Fruit fly (Drosophila melanogaster) whole organism, embryonic: ENCODE results near the gene CG11679.
A peak's percentile ranks its signal among the peaks of the same experiment; 100 is the strongest.

ENCODE experiments used
- Abd-B ChIP-seq: fragments of 200-800 bp; sonication (Bioruptor generic); optimal IDR thresholded peaks from 2 replicates; lab custom pipeline; 2018; ENCODE audit warnings: missing biosample characterization, mild to moderate bottlenecking, missing genetic modification characterization, moderate library complexity
- Adf1 ChIP-seq: fragments of 200-800 bp; sonication (Bioruptor generic); IDR thresholded peaks from 2 replicates; pipeline ENCODE4 v1.3.6; 2022; ENCODE audit warnings: missing biosample characterization, missing genetic modification characterization
- CG11504 ChIP-seq: fragments of 200-800 bp; sonication (Bioruptor generic); optimal IDR thresholded peaks from 3 replicates; lab custom pipeline; 2019; ENCODE audit warnings: missing biosample characterization, mild to moderate bottlenecking, missing genetic modification characterization, moderate library complexity
- CG13775 ChIP-seq: fragments of 200-800 bp; sonication (Bioruptor generic); optimal IDR thresholded peaks from 3 replicates; lab custom pipeline; 2017; ENCODE audit warnings: missing biosample characterization, mild to moderate bottlenecking, missing genetic modification characterization
- CG15269 ChIP-seq: fragments of 200-800 bp; sonication (Bioruptor generic); optimal IDR thresholded peaks from 2 replicates; lab custom pipeline; 2018; ENCODE audit warnings: missing biosample characterization, mild to moderate bottlenecking, missing genetic modification characterization, moderate library complexity
- CG15514 ChIP-seq: fragments of 200-800 bp; sonication (Bioruptor generic); optimal IDR thresholded peaks from 3 replicates; lab custom pipeline; 2017; ENCODE audit warnings: missing biosample characterization, missing genetic modification characterization, mild to moderate bottlenecking, moderate library complexity, missing genetic modification reagents
- CG16779 ChIP-seq: fragments of 200-800 bp; sonication (Bioruptor generic); IDR thresholded peaks from 2 replicates; pipeline ENCODE4 v1.3.6; 2022; ENCODE audit warnings: missing biosample characterization, missing genetic modification characterization
- CG18011 ChIP-seq: fragments of 200-800 bp; sonication (Bioruptor generic); optimal IDR thresholded peaks from 2 replicates; lab custom pipeline; 2017; ENCODE audit warnings: missing biosample characterization, missing genetic modification characterization, mild to moderate bottlenecking, moderate library complexity, missing genotype
- CG18476 ChIP-seq: fragments of 200-800 bp; sonication (Bioruptor generic); optimal IDR thresholded peaks from 2 replicates; lab custom pipeline; 2016; ENCODE audit warnings: missing biosample characterization, mild to moderate bottlenecking, missing genetic modification characterization
- CG3281 ChIP-seq: fragments of 200-800 bp; sonication (Bioruptor generic); optimal IDR thresholded peaks from 3 replicates; lab custom pipeline; 2017; ENCODE audit warnings: missing biosample characterization, mild to moderate bottlenecking, missing genetic modification characterization
- CG34422 ChIP-seq: fragments of 200-800 bp; sonication (Bioruptor generic); IDR thresholded peaks from 3 replicates; pipeline ENCODE4 v1.3.6; 2022; ENCODE audit warnings: missing biosample characterization, missing genetic modification characterization
- CG3838 ChIP-seq: fragments of 200-800 bp; sonication (Bioruptor generic); optimal IDR thresholded peaks from 3 replicates; lab custom pipeline; 2016; ENCODE audit warnings: missing biosample characterization, missing genetic modification characterization
- CG4360 ChIP-seq: fragments of 200-800 bp; sonication (Bioruptor generic); IDR thresholded peaks from 2 replicates; pipeline ENCODE4 v1.3.6; 2022; ENCODE audit warnings: missing biosample characterization, missing genetic modification characterization
- CG4424 ChIP-seq: fragments of 200-800 bp; sonication (Bioruptor generic); optimal IDR thresholded peaks from 3 replicates; lab custom pipeline; 2016; ENCODE audit warnings: missing biosample characterization, missing genetic modification characterization
- CG4617 ChIP-seq: fragments of 200-800 bp; sonication (Bioruptor generic); optimal IDR thresholded peaks from 3 replicates; lab custom pipeline; 2016; ENCODE audit warnings: missing biosample characterization, missing genetic modification characterization, borderline replicate concordance
- CG4854 ChIP-seq: fragments of 200-800 bp; sonication (Bioruptor generic); optimal IDR thresholded peaks from 2 replicates; lab custom pipeline; 2016; ENCODE audit warnings: missing biosample characterization, missing genetic modification characterization, inconsistent platforms
- CG6813 ChIP-seq: fragments of 200-800 bp; sonication (Bioruptor generic); optimal IDR thresholded peaks from 2 replicates; lab custom pipeline; 2017; ENCODE audit warnings: missing biosample characterization, missing genetic modification characterization, mild to moderate bottlenecking, moderate library complexity, missing genetic modification reagents
- CG8924 ChIP-seq: fragments of 200-800 bp; optimal IDR thresholded peaks from 3 replicates; lab custom pipeline; 2019; ENCODE audit warnings: missing biosample characterization, mild to moderate bottlenecking, missing genetic modification characterization, moderate library complexity
- Drgx ChIP-seq: fragments of 200-800 bp; sonication (Bioruptor generic); IDR thresholded peaks from 2 replicates; pipeline ENCODE4 v1.3.6; 2022; ENCODE audit warnings: missing biosample characterization, missing genetic modification characterization
- E2f1 ChIP-seq: fragments of 200-800 bp; sonication (Bioruptor generic); IDR thresholded peaks from 2 replicates; pipeline ENCODE4 v1.3.6; 2022; ENCODE audit warnings: missing biosample characterization, missing genetic modification characterization
- Hr78 ChIP-seq, 2 experiments: fragments of 200-800 bp in 1 of 2; fragments of >200 bp in 1 of 2; sonication (Bioruptor generic) in 1 of 2; optimal IDR thresholded peaks; 2 replicates each; lab custom pipeline; 2017 to 2019; ENCODE audit warnings: missing biosample characterization in 2 of 2, missing genetic modification characterization in 2 of 2, mild to moderate bottlenecking in 1 of 2, moderate library complexity in 1 of 2
- Kr ChIP-seq: fragments of 200-800 bp; sonication (Bioruptor generic); optimal IDR thresholded peaks from 2 replicates; lab custom pipeline; 2017; ENCODE audit warnings: missing biosample characterization, mild to moderate bottlenecking, missing genetic modification characterization
- Poxn ChIP-seq: fragments of 200-800 bp; sonication (Bioruptor generic); IDR thresholded peaks from 2 replicates; pipeline ENCODE4 v1.3.6; 2022; ENCODE audit warnings: missing biosample characterization, missing genetic modification characterization
- Sox102F ChIP-seq: fragments of 200-800 bp; sonication (Bioruptor generic); optimal IDR thresholded peaks from 2 replicates; lab custom pipeline; 2018; ENCODE audit warnings: missing biosample characterization, mild to moderate bottlenecking, missing genetic modification characterization, moderate library complexity
- Xrp1 ChIP-seq: fragments of 200-800 bp; sonication (Bioruptor generic); IDR thresholded peaks from 2 replicates; pipeline ENCODE4 v1.3.6; 2022; ENCODE audit warnings: missing biosample characterization, missing genetic modification characterization
- al ChIP-seq: fragments of 200-800 bp; sonication (Bioruptor generic); IDR thresholded peaks from 2 replicates; pipeline ENCODE4 v1.3.6; 2022; ENCODE audit warnings: missing biosample characterization, missing genetic modification characterization
- ase ChIP-seq: fragments of 200-800 bp; sonication (Bioruptor generic); IDR thresholded peaks from 3 replicates; pipeline ENCODE4 v1.3.6; 2022; ENCODE audit warnings: missing biosample characterization, missing genetic modification characterization
- bbx ChIP-seq: fragments of 200-800 bp; sonication (Bioruptor generic); IDR thresholded peaks from 2 replicates; pipeline ENCODE4 v1.3.6; 2022; ENCODE audit warnings: missing biosample characterization, missing genetic modification characterization; ENCODE audit not compliant: partially characterized antibody
- bowl ChIP-seq: fragments of 200-800 bp; sonication (Bioruptor generic); IDR thresholded peaks from 2 replicates; pipeline ENCODE4 v1.3.6; 2022; ENCODE audit warnings: missing biosample characterization, missing genetic modification characterization
- ci ChIP-seq: fragments of 200-800 bp; sonication (Bioruptor generic); IDR thresholded peaks from 3 replicates; pipeline ENCODE4 v1.3.6; 2022; ENCODE audit warnings: missing biosample characterization, missing genetic modification characterization
- crp ChIP-seq, 2 experiments: fragments of 200-800 bp; sonication (Bioruptor generic); optimal IDR thresholded peaks; 2 replicates in 1 of 2; 3 replicates in 1 of 2; lab custom pipeline; 2017; ENCODE audit warnings: missing biosample characterization in 2 of 2, missing genetic modification characterization in 2 of 2, mild to moderate bottlenecking in 1 of 2, moderate library complexity in 1 of 2
- dimm ChIP-seq: fragments of 200-800 bp; sonication (Bioruptor generic); IDR thresholded peaks from 2 replicates; pipeline ENCODE4 v1.3.6; 2022; ENCODE audit warnings: missing biosample characterization, missing genetic modification characterization
- ems ChIP-seq: fragments of 200-800 bp; sonication (Bioruptor generic); optimal IDR thresholded peaks from 3 replicates; lab custom pipeline; 2016; ENCODE audit warnings: missing biosample characterization, missing genetic modification characterization
- fu2 ChIP-seq: fragments of 200-800 bp; sonication (Bioruptor generic); optimal IDR thresholded peaks from 2 replicates; lab custom pipeline; 2016; ENCODE audit warnings: missing biosample characterization, missing genetic modification characterization
- gt ChIP-seq: fragments of 200-800 bp; sonication (Bioruptor generic); IDR thresholded peaks from 2 replicates; pipeline ENCODE4 v1.3.6; 2022; ENCODE audit warnings: missing biosample characterization, missing genetic modification characterization
- luna ChIP-seq: fragments of 200-800 bp; sonication (Bioruptor generic); optimal IDR thresholded peaks from 2 replicates; lab custom pipeline; 2016; ENCODE audit warnings: missing biosample characterization, missing genetic modification characterization
- nerfin-2 ChIP-seq: fragments of 200-800 bp; sonication (Bioruptor generic); IDR thresholded peaks from 2 replicates; pipeline ENCODE4 v1.3.6; 2022; ENCODE audit warnings: missing biosample characterization, missing genetic modification characterization; ENCODE audit not compliant: partially characterized antibody
- org-1 ChIP-seq: fragments of 200-800 bp; sonication (Bioruptor generic); optimal IDR thresholded peaks from 2 replicates; lab custom pipeline; 2017; ENCODE audit warnings: missing biosample characterization, missing genetic modification characterization
- p53 ChIP-seq: fragments of 200-800 bp; sonication (Bioruptor generic); optimal IDR thresholded peaks from 2 replicates; lab custom pipeline; 2016; ENCODE audit warnings: missing biosample characterization, missing genetic modification characterization
- pan ChIP-seq, 4 experiments: fragments of >200 bp in 3 of 4; fragments of 200-800 bp in 1 of 4; sonication (Bioruptor generic) in 1 of 4; optimal IDR thresholded peaks in 3 of 4; IDR thresholded peaks in 1 of 4; 2 replicates each; pipeline versions ENCODE4 v1.3.6 to Lab custom; 2017 to 2022; ENCODE audit warnings: missing biosample characterization in 2 of 4, missing genetic modification characterization in 2 of 4, mixed read lengths in 1 of 4
- peb ChIP-seq: fragments of 200-800 bp; sonication (Bioruptor generic); IDR thresholded peaks from 2 replicates; pipeline ENCODE4 v1.3.6; 2022; ENCODE audit warnings: missing biosample characterization, missing genetic modification characterization
- pita ChIP-seq: fragments of 200-800 bp; sonication (Bioruptor generic); optimal IDR thresholded peaks from 2 replicates; lab custom pipeline; 2017; ENCODE audit warnings: missing biosample characterization, mild to moderate bottlenecking, missing genetic modification characterization
- psq ChIP-seq: fragments of 200-800 bp; sonication (Bioruptor generic); optimal IDR thresholded peaks from 2 replicates; lab custom pipeline; 2017; ENCODE audit warnings: missing biosample characterization, missing genetic modification characterization
- pum ChIP-seq: fragments of 200-800 bp; sonication (Bioruptor generic); optimal IDR thresholded peaks from 2 replicates; lab custom pipeline; 2016; ENCODE audit warnings: missing biosample characterization, missing genetic modification characterization
- zf30C ChIP-seq: fragments of 200-800 bp; sonication (Bioruptor generic); optimal IDR thresholded peaks from 3 replicates; lab custom pipeline; 2018; ENCODE audit warnings: missing biosample characterization, mild to moderate bottlenecking, missing genetic modification characterization
- zfh1 ChIP-seq: fragments of 200-800 bp; sonication (Bioruptor generic); IDR thresholded peaks from 3 replicates; pipeline ENCODE4 v1.3.6; 2022; ENCODE audit warnings: missing biosample characterization, missing genetic modification characterization

Gene CG11679

dm6 chrX:15733995-15734394 lies 4.8 kb downstream of the CG11679 start, which contains the start of the genes CG12379 and MagR (continued):
- TF ChIP-seq luna (GFP tag; lab: Kevin White, UChicago) (no peak), CG16779 (GFP tag; lab: Robert Waterston, UW) (no peak), CG15269 (tag; lab: Kevin White, UChicago) (no peak), crp (GFP tag; optimal IDR thresholded peaks at IDR 0.05; lab: Kevin White, UChicago) (peak; percentile 25 to 82), CG34422 (no peak), org-1 (GFP tag; lab: Kevin White, UChicago) (no peak), bbx (GFP tag; lab: Robert Waterston, UW) (peak; percentile 60), pita (GFP tag; lab: Kevin White, UChicago) (no peak), p53 (no peak), dimm (no peak), ase (GFP tag; lab: Robert Waterston, UW) (no peak), Adf1 (GFP tag; lab: Robert Waterston, UW) (0 out of 2 replicates have a peak, but pooled peaks have one; percentile 20), ems (GFP tag; lab: Kevin White, UChicago) (peak; percentile 39), CG8924 (peak; percentile 48), bowl (GFP tag; lab: Robert Waterston, UW) (no peak), Hr78 (GFP tag; optimal IDR thresholded peaks at IDR 0.05; lab: Kevin White, UChicago) (no peak), CG18011 (peak; percentile 25), CG4854 (GFP tag; lab: Kevin White, UChicago) (no peak), al (GFP tag; lab: Robert Waterston, UW) (peak; percentile 65), gt (GFP tag; lab: Robert Waterston, UW) (no peak), CG11504 (tag; lab: Kevin White, UChicago) (no peak), pum (peak; percentile 55), Kr (no peak), CG4424 (GFP tag; lab: Kevin White, UChicago) (peak; percentile 49), CG13775 (GFP tag; lab: Kevin White, UChicago) (peak; percentile 59)
- TF ChIP-seq, all 482 proteins: peak for 236

- TF ChIP-seq CG3838: no peak
- 0 out of 3 replicates have a peak, but pooled peaks have one; percentile 7 for TF ChIP-seq zfh1
- no peak for TF ChIP-seq CG18476 (GFP tag; lab: Kevin White, UChicago)
- peak; percentile 35; the same call in 1 of the 3 replicates for TF ChIP-seq ci (GFP tag; lab: Robert Waterston, UW)
- no peak for TF ChIP-seq Poxn (GFP tag; lab: Robert Waterston, UW)
- peak; percentile 96 for TF ChIP-seq CG15514
- TF ChIP-seq peb (GFP tag; lab: Robert Waterston, UW): no peak
- TF ChIP-seq CG4617 (GFP tag; lab: Kevin White, UChicago): no peak
- TF ChIP-seq CG6813: no peak
- TF ChIP-seq Xrp1: peak; percentile 6; the same call in 1 of the 2 replicates
- TF ChIP-seq nerfin-2 (GFP tag; lab: Robert Waterston, UW): no peak
- no peak for TF ChIP-seq CG3281
- peak; percentile 10; the same call in 1 of the 2 replicates for TF ChIP-seq Drgx
- TF ChIP-seq Sox102F (GFP tag; lab: Kevin White, UChicago): no peak
- no peak for TF ChIP-seq CG4360 (GFP tag; lab: Robert Waterston, UW)
- TF ChIP-seq pan (optimal IDR thresholded peaks at IDR 0.05; lab: Kevin White, UChicago): no peak
- no peak for TF ChIP-seq pan (GFP tag; optimal IDR thresholded peaks at IDR 0.05 in 1 of 2, IDR thresholded peaks at IDR 0.05 in 1 of 2)
- no peak for TF ChIP-seq psq (GFP tag; lab: Kevin White, UChicago)
- no peak for TF ChIP-seq Abd-B
- TF ChIP-seq E2f1: no peak
- no peak for TF ChIP-seq crp (GFP tag; optimal IDR thresholded peaks at IDR 0.05; lab: Kevin White, UChicago)
- peak; percentile 83 for TF ChIP-seq zf30C (GFP tag; lab: Kevin White, UChicago)
- TF ChIP-seq fu2 (GFP tag; lab: Kevin White, UChicago): no peak
- no peak for TF ChIP-seq al (GFP tag; lab: Robert Waterston, UW)
These were observed 5.4 kb downstream of the CG11679 start for dm6 chrX:15733192-15733892.
